Fruit fly (Drosophila melanogaster) Kc167 (cell line): ENCODE data around the gene Gr93b.

Experiments
- Myc ChIP-seq: fragments of >200 bp; optimal IDR thresholded peaks from 2 replicates; lab custom pipeline; 2017; ENCODE audit warnings: missing external identifiers
- Sin3A ChIP-seq: fragments of >200 bp; optimal IDR thresholded peaks from 2 replicates; lab custom pipeline; 2018; ENCODE audit warnings: missing external identifiers
- h ChIP-seq: fragments of >200 bp; optimal IDR thresholded peaks from 3 replicates; lab custom pipeline; 2018; ENCODE audit warnings: missing external identifiers
- insv ChIP-seq: fragments of >200 bp; optimal IDR thresholded peaks from 3 replicates; lab custom pipeline; 2018; ENCODE audit warnings: missing external identifiers
- psq ChIP-seq: fragments of >200 bp; optimal IDR thresholded peaks from 2 replicates; lab custom pipeline; 2017; ENCODE audit warnings: missing external identifiers
- ttk ChIP-seq: sonication (Bioruptor generic); optimal IDR thresholded peaks from 2 replicates; lab custom pipeline; 2017; ENCODE audit warnings: missing external identifiers

Gr93b gene

DNA sequence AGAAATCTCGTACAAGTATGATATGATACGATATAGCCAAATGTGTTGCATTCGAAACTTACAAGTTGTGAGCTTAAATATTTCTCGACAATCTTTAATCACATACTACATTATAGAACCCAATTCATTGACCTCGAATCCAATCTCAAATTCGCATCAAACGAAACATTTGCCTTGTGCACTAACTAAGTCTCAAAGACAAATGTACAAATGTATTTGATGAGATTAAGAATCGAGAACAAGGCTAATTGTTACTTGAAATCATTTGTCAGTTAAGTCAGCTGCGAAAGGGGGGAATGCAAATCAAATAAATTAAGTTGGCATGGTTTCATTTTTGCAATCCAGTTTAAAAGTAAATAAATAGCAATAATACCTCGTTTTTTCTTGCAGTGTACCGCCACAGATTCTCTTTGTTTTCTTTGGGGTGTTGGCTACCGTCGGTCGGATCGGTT is 5.0 kb downstream of the Gr93b start:
- TF ChIP-seq ttk (lab: Kevin White, UChicago) (no peak), h (lab: Kevin White, UChicago) (no peak), psq (lab: Kevin White, UChicago) (no peak), insv (no peak), Myc (lab: Kevin White, UChicago) (no peak), Sin3A (lab: Kevin White, UChicago) (no peak)

- no peak for TF ChIP-seq h (lab: Kevin White, UChicago)
- no peak for TF ChIP-seq ttk (lab: Kevin White, UChicago)
- no peak for TF ChIP-seq Sin3A (lab: Kevin White, UChicago)
- no peak for TF ChIP-seq psq (lab: Kevin White, UChicago)
- no peak for TF ChIP-seq insv
- no peak for TF ChIP-seq Myc (lab: Kevin White, UChicago)
Measured at dm6 chr3R:21837069-21837977, 6.2 kb downstream of the Gr93b start.

DNA sequence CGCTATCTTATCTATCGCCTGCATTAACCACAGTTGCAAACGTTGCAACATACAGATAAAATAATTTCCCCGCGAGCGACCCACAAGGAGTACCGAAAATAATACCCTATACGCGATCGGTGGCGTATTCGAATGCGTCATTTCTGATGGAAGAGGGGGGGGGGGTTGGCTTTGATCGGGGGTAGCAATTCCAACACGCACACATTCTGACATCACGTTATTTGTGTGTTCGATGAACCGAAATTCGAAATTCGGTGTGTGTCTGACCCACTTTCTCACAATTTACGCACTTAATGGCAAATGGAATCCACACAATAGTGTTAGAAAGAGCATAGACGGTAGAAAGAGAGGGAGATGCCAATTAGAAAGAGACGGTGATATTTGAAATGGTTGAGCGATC is 7.0 kb downstream of the Gr93b start:
- no peak for TF ChIP-seq h (lab: Kevin White, UChicago)
- TF ChIP-seq psq (lab: Kevin White, UChicago): no peak
- TF ChIP-seq Myc (lab: Kevin White, UChicago): no peak
- no peak for TF ChIP-seq insv
- no peak for TF ChIP-seq ttk (lab: Kevin White, UChicago)
- TF ChIP-seq Sin3A (lab: Kevin White, UChicago): no peak

DNA sequence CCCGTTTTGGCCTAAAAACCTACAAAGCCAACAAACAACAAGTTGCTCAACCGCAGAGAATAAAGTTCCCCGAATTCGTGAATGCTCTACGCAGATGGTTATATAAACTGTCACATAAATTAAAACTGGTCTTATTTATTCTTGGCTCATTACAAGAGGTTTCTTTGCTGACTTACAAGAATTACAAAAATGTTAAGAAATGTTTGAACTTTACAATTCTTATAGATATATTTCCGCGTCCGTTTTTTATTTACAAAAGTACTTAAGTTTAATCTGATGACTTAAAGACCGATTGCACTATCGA is 7.4 kb downstream of the Gr93b start:
- TF ChIP-seq Sin3A (lab: Kevin White, UChicago): no peak

dm6 chr3R:21835388-21836200 is 8.0 kb downstream of the Gr93b start:
- TF ChIP-seq ttk (lab: Kevin White, UChicago) (no peak), Sin3A (lab: Kevin White, UChicago) (no peak), h (lab: Kevin White, UChicago) (no peak), Myc (lab: Kevin White, UChicago) (no peak), psq (lab: Kevin White, UChicago) (no peak), insv (no peak)

- TF ChIP-seq Sin3A (lab: Kevin White, UChicago) (no peak), Myc (lab: Kevin White, UChicago) (no peak), ttk (lab: Kevin White, UChicago) (no peak), insv (no peak), h (lab: Kevin White, UChicago) (no peak), psq (lab: Kevin White, UChicago) (no peak)
Measured at dm6 chr3R:21834234-21835070, 9.1 kb downstream of the Gr93b start.

DNA sequence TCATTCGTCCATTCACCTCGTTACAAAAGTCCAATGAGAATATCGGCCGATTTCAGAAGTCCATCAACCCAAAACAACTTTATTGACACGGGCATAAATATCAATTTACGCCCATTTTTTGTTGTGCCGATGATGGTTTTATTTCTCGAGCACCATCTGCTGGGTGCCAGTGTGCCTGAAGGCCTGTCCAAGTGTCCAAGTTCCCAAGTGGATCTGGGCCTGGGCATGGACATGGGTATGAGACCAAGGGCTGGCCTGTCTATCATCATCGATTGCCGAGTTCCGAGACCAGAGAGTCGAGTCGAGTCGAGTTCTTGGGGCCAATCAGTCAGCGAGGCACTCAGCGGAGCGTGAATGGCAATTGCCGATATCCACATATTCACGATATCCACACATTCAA is 11.4 kb downstream of the Gr93b start, which contains the start of gene Gr93a:
TSS of gene Gr93a (plus strand) at position 301 of the 400 bp plus-strand sequence.
- no peak for TF ChIP-seq h (lab: Kevin White, UChicago)
- TF ChIP-seq Myc (lab: Kevin White, UChicago): no peak
- TF ChIP-seq Sin3A (lab: Kevin White, UChicago): no peak
- no peak for TF ChIP-seq ttk (lab: Kevin White, UChicago)
- TF ChIP-seq insv: no peak
- no peak for TF ChIP-seq psq (lab: Kevin White, UChicago)

DNA sequence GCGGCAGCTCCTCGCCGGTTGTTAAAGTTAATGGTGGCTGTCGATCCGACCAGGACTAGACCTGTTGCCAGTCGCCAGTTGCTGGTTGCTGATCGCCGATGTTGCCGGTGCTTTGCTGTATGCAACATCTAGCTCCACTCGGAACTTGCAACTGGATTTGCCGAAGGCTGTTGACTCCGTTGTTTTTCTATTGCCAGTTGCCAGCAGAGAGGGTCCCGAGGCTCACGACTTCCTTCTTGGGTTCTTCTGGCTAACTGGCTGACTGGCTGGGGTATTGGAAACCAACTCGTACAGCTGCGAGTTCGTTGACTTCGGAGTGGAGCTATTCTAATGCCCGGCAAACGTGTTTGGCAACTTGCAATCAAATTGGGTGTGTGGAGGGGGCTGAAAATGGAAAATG is 12.5 kb downstream of the Gr93b start:
- TF ChIP-seq Sin3A (lab: Kevin White, UChicago): no peak
- no peak for TF ChIP-seq psq (lab: Kevin White, UChicago)
- TF ChIP-seq Myc (lab: Kevin White, UChicago): no peak
- no peak for TF ChIP-seq ttk (lab: Kevin White, UChicago)
- no peak for TF ChIP-seq h (lab: Kevin White, UChicago)

DNA sequence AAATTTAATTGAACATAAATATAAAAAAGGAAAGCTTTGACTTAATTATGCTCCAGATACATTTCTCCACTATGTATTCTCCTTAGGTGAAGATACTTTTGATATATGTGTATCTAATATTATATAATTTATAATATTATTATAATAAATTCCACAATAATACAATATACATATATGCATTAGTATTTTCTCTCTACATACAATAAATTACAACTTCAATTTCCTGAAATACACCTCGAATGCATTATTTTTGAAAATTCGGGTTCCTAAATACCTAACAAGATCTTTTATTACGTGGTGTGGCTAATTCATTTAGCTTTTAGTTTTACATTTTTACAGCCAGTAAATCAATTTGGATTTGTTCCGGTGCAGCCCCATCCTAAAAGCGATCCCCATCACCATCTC is 13.3 kb downstream of the Gr93b start:
- no peak for TF ChIP-seq ttk (lab: Kevin White, UChicago)
- TF ChIP-seq Sin3A (lab: Kevin White, UChicago): no peak
- no peak for TF ChIP-seq psq (lab: Kevin White, UChicago)

dm6 chr3R:21829487-21829957 is 14.0 kb downstream of the Gr93b start:
- TF ChIP-seq insv: no peak

DNA sequence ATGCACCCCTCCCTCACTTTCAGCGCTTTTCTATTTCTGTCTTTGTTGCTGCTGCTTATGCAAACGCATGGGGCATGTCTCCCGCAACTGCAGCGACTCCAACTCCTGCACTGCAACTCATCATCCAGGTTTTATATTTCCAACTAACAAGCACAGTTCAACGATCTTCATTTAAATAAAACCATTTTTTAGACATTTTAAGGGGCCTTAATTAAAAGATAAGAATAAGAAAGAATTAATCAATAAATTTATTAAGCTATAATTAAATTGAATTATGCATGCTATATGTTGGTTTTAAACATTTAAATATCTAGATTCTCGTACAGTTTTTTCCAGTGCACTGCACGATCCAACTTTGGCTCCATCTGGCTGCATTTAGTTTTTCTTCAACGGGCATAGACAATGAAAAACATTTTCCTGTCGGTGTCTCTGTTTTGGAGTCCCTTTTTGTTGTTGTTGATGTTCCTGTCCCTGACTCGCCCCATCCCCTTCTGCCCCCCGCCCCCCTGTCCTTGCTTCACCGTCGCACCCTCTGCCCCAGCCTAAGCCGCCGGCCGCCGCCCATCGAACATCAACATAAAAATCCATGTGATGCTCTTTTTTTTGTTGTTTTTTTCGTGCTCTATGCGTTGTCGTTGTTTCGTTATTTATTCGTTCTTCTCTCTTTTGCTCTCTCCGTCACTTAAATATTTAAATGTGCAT is 14.6 kb downstream of the Gr93b start:
- no peak for TF ChIP-seq psq (lab: Kevin White, UChicago)
